Worm (Caenorhabditis elegans): ENCODE measurements around the gene cdc-25.2.

DNA sequence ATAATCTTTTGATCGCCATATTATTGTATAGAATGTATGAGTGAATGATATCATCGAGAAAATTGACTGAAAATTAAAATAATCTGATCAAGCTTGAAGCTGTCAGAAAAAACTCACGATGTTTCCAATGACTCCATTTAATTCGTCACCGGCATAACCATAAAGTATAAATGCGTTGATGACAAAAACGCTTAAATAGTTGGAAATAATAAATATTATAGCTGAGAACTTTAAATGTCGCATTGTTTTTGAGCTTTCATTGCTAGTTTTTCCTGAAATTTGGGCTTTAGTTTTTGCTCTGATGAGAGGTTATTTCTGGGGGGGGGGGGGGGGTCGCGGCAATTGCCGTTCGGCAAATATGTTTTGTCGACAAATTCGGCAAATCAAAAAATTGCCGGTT is 15.7 kb upstream of the cdc-25.2 start:
- no peak for TF ChIP-seq F33H1.4 (GFP tag; IDR thresholded peaks at IDR 0.05)
- no peak for TF ChIP-seq Y53F4B.3 (GFP tag; IDR thresholded peaks at IDR 0.05)
- TF ChIP-seq pha-4 (tag; optimal IDR thresholded peaks at IDR 0.05): no peak
- no peak for TF ChIP-seq sea-2 (GFP tag; IDR thresholded peaks at IDR 0.05)
- no peak for TF ChIP-seq Y56A3A.18 (GFP tag; IDR thresholded peaks at IDR 0.05)
- no peak for TF ChIP-seq somi-1 (GFP tag; optimal IDR thresholded peaks at IDR 0.05)
- TF ChIP-seq hrde-1 (tag; optimal IDR thresholded peaks at IDR 0.05; ENCODE audit: borderline replicate concordance): no peak
- no peak for TF ChIP-seq unc-130 (GFP tag; optimal IDR thresholded peaks at IDR 0.05)
- TF ChIP-seq zim-3 (tag; optimal IDR thresholded peaks at IDR 0.05): no peak
- no peak for TF ChIP-seq let-526 (GFP tag; IDR thresholded peaks at IDR 0.05)
- no peak for TF ChIP-seq pbrm-1 (GFP tag; IDR thresholded peaks at IDR 0.05)
- TF ChIP-seq F57C9.4 (tag; optimal IDR thresholded peaks at IDR 0.05): no peak
- TF ChIP-seq madf-3 (GFP tag; IDR thresholded peaks at IDR 0.05): no peak
